Worm (Caenorhabditis elegans) whole organism, early embryonic: ENCODE results near the gene xpo-1.

Experiments
- aly-1 ChIP-seq: sonication (generic microtip); optimal IDR thresholded peaks from 2 replicates; lab custom pipeline; 2016; ENCODE audit warnings: missing genetic modification characterization, missing compliant biosample characterization
- ama-1 ChIP-seq: fragments of 150-350 bp; optimal IDR thresholded peaks from 2 replicates; lab custom pipeline; 2014
- sea-1 ChIP-seq: fragments of 200-800 bp; sonication (Bioruptor generic); conservative IDR thresholded peaks from 2 replicates; pipeline ENCODE4 v1.3.6; 2022; ENCODE audit warnings: missing genetic modification characterization, missing compliant biosample characterization
- tbx-37 ChIP-seq: fragments of 200-800 bp; sonication (Bioruptor generic); conservative IDR thresholded peaks from 2 replicates; pipeline ENCODE4 v1.3.6; 2022; ENCODE audit warnings: missing genetic modification reagents, missing genetic modification characterization, missing compliant biosample characterization
- tra-4 ChIP-seq: sonication (generic microtip); optimal IDR thresholded peaks from 2 replicates; lab custom pipeline; 2017; ENCODE audit warnings: missing genetic modification characterization, missing compliant biosample characterization

ce11 chrV:7785117-7785516, 19.7 kb upstream of the xpo-1 start, which contains the start of gene C26F1.1:
- TF ChIP-seq tra-4 (tag; lab: Kevin White, UChicago) (no peak), tbx-37 (GFP tag; lab: Robert Waterston, UW) (no peak), aly-1 (tag; lab: Kevin White, UChicago) (no peak), ama-1 (no peak), sea-1 (GFP tag; lab: Robert Waterston, UW) (no peak)
